Fruit fly (Drosophila melanogaster) whole organism, wandering third instar larva: ENCODE data around the gene PTPMT1.

Experiments used
- Abd-B ChIP-seq: fragments of >200 bp; optimal IDR thresholded peaks from 2 replicates; lab custom pipeline; 2017; ENCODE audit warnings: missing biosample characterization, missing genetic modification characterization
- CG32264 ChIP-seq: fragments of 200-800 bp; sonication (Bioruptor generic); optimal IDR thresholded peaks from 2 replicates; lab custom pipeline; 2016; ENCODE audit warnings: missing biosample characterization, missing genetic modification characterization
- CG9705 ChIP-seq: fragments of 200-800 bp; sonication (Bioruptor generic); optimal IDR thresholded peaks from 2 replicates; lab custom pipeline; 2018; ENCODE audit warnings: missing biosample characterization, mild to moderate bottlenecking, missing genetic modification characterization
- CrebA ChIP-seq: fragments of 200-800 bp; sonication (Bioruptor generic); optimal IDR thresholded peaks from 2 replicates; lab custom pipeline; 2016; ENCODE audit warnings: missing biosample characterization, mild to moderate bottlenecking, missing genetic modification characterization, borderline replicate concordance
- Dfd ChIP-seq: fragments of >200 bp; optimal IDR thresholded peaks from 2 replicates; lab custom pipeline; 2017; ENCODE audit warnings: missing biosample characterization, missing genetic modification characterization
- Dif ChIP-seq: fragments of 200-275, 200-300 bp; sonication (Bioruptor generic); optimal IDR thresholded peaks from 2 replicates; lab custom pipeline; 2018; ENCODE audit warnings: missing biosample characterization, missing genetic modification characterization; ENCODE audit not compliant: partially characterized antibody
- GATAd ChIP-seq: sonication (Bioruptor generic); optimal IDR thresholded peaks from 2 replicates; lab custom pipeline; 2016; ENCODE audit warnings: missing biosample characterization, missing genetic modification characterization
- HLH106 ChIP-seq: fragments of 200-800 bp; optimal IDR thresholded peaks from 3 replicates; lab custom pipeline; 2019; ENCODE audit warnings: missing biosample characterization, mild to moderate bottlenecking, missing genetic modification characterization, moderate library complexity
- Hnf4 ChIP-seq: fragments of 200-800 bp; sonication (Bioruptor generic); optimal IDR thresholded peaks from 2 replicates; lab custom pipeline; 2016; ENCODE audit warnings: missing biosample characterization, mild to moderate bottlenecking, missing genetic modification characterization
- Hr78 ChIP-seq: fragments of >200 bp; optimal IDR thresholded peaks from 2 replicates; lab custom pipeline; 2017; ENCODE audit warnings: missing biosample characterization, missing genetic modification characterization
- Hr83 ChIP-seq: fragments of 200-300 bp; sonication (Bioruptor generic); optimal IDR thresholded peaks from 2 replicates; lab custom pipeline; 2016; ENCODE audit warnings: missing biosample characterization, mild to moderate bottlenecking, missing genetic modification characterization, moderate library complexity; ENCODE audit not compliant: poor library complexity, severe bottlenecking
- Jra ChIP-seq: sonication (Bioruptor generic); optimal IDR thresholded peaks from 2 replicates; lab custom pipeline; 2016; ENCODE audit warnings: missing biosample characterization, missing genetic modification characterization
- Mio ChIP-seq: sonication (Bioruptor generic); optimal IDR thresholded peaks from 2 replicates; lab custom pipeline; 2016; ENCODE audit warnings: missing biosample characterization, missing genetic modification characterization
- Myc ChIP-seq: fragments of >200 bp; optimal IDR thresholded peaks from 2 replicates; lab custom pipeline; 2017
- N ChIP-seq: fragments of >200 bp; optimal IDR thresholded peaks from 2 replicates; lab custom pipeline; 2018; ENCODE audit warnings: missing biosample characterization, missing external identifiers, missing genetic modification characterization
- OdsH ChIP-seq: fragments of 200-800 bp; sonication (Bioruptor generic); optimal IDR thresholded peaks from 2 replicates; lab custom pipeline; 2016; ENCODE audit warnings: missing biosample characterization, mild to moderate bottlenecking, missing genetic modification characterization
- Rel ChIP-seq, 2 experiments: fragments of 200-800 bp; sonication (Bioruptor generic) in 1 of 2; optimal IDR thresholded peaks; 2 replicates in 1 of 2; 3 replicates in 1 of 2; lab custom pipeline; 2016 to 2019; ENCODE audit warnings: mild to moderate bottlenecking in 2 of 2, missing biosample characterization in 2 of 2, missing genetic modification characterization in 2 of 2, moderate library complexity in 1 of 2
- Sp1 ChIP-seq: fragments of 200-800 bp; sonication (Bioruptor generic); optimal IDR thresholded peaks from 3 replicates; lab custom pipeline; 2019; ENCODE audit warnings: missing biosample characterization, mild to moderate bottlenecking, missing genetic modification characterization, moderate library complexity
- Vsx2 ChIP-seq: fragments of 200-300, 225-300 bp; sonication (Bioruptor generic); optimal IDR thresholded peaks from 2 replicates; lab custom pipeline; 2018; ENCODE audit warnings: missing biosample characterization, missing genetic modification characterization; ENCODE audit not compliant: partially characterized antibody
- br ChIP-seq: fragments of 200-800 bp; sonication (Bioruptor generic); optimal IDR thresholded peaks from 2 replicates; lab custom pipeline; 2016; ENCODE audit warnings: missing biosample characterization, missing genetic modification characterization
- brk ChIP-seq: fragments of 200-800 bp; sonication (Bioruptor generic); optimal IDR thresholded peaks from 2 replicates; lab custom pipeline; 2016; ENCODE audit warnings: missing biosample characterization, mild to moderate bottlenecking, missing genetic modification characterization
- dl ChIP-seq, 2 experiments: fragments of 175-275, 200-275 bp in 1 of 2; fragments of 200-275 bp in 1 of 2; sonication (Bioruptor generic); optimal IDR thresholded peaks; lab custom pipeline; 2018; ENCODE audit warnings: mild to moderate bottlenecking in 2 of 2, missing biosample characterization in 2 of 2, missing genetic modification characterization in 2 of 2, moderate library complexity in 2 of 2; ENCODE audit not compliant: partially characterized antibody in 2 of 2, insufficient read depth in 1 of 2
- dmrt93B ChIP-seq: fragments of 200-800 bp; sonication (Bioruptor generic); optimal IDR thresholded peaks from 2 replicates; lab custom pipeline; 2018; ENCODE audit warnings: missing biosample characterization, mild to moderate bottlenecking, missing genetic modification characterization
- dsf ChIP-seq: sonication (Bioruptor generic); optimal IDR thresholded peaks from 2 replicates; lab custom pipeline; 2016; ENCODE audit warnings: missing biosample characterization, missing genetic modification characterization, borderline replicate concordance
- ey ChIP-seq: fragments of 200-800 bp; sonication (Bioruptor generic); optimal IDR thresholded peaks from 2 replicates; lab custom pipeline; 2016; ENCODE audit warnings: missing biosample characterization, missing genetic modification characterization
- foxo ChIP-seq, 2 experiments: fragments of 200-800 bp; sonication (Bioruptor generic); optimal IDR thresholded peaks; 2 replicates in 1 of 2; 3 replicates in 1 of 2; lab custom pipeline; 2016 to 2017; ENCODE audit warnings: missing biosample characterization in 2 of 2, missing genetic modification characterization in 2 of 2
- fru ChIP-seq: fragments of 200-800 bp; sonication (Bioruptor generic); optimal IDR thresholded peaks from 3 replicates; lab custom pipeline; 2016; ENCODE audit warnings: missing biosample characterization, mild to moderate bottlenecking, missing genetic modification characterization
- h ChIP-seq: fragments of 200-800 bp; sonication (Bioruptor generic); optimal IDR thresholded peaks from 3 replicates; lab custom pipeline; 2016; ENCODE audit warnings: missing biosample characterization, mild to moderate bottlenecking, missing genetic modification characterization
- jim ChIP-seq: fragments of 175-275, 200-325 bp; sonication (Bioruptor generic); optimal IDR thresholded peaks from 2 replicates; lab custom pipeline; 2016; ENCODE audit warnings: missing biosample characterization, mild to moderate bottlenecking, missing genetic modification characterization
- lola ChIP-seq: fragments of >200 bp; optimal IDR thresholded peaks from 2 replicates; lab custom pipeline; 2017; ENCODE audit warnings: missing biosample characterization, missing genetic modification characterization
- pan ChIP-seq: fragments of >200 bp; optimal IDR thresholded peaks from 2 replicates; lab custom pipeline; 2017
- psq ChIP-seq: fragments of 200-800 bp; sonication (Bioruptor generic); optimal IDR thresholded peaks from 3 replicates; lab custom pipeline; 2017; ENCODE audit warnings: missing biosample characterization, mild to moderate bottlenecking, missing genetic modification characterization, moderate library complexity
- rgr ChIP-seq: fragments of 200-800 bp; sonication (Bioruptor generic); optimal IDR thresholded peaks from 3 replicates; lab custom pipeline; 2016; ENCODE audit warnings: missing biosample characterization, mild to moderate bottlenecking, missing genetic modification characterization
- sage ChIP-seq: fragments of 200-800 bp; sonication (Bioruptor generic); optimal IDR thresholded peaks from 2 replicates; lab custom pipeline; 2016; ENCODE audit warnings: missing biosample characterization, mild to moderate bottlenecking, missing genetic modification characterization
- sv ChIP-seq: fragments of 200-800 bp; sonication (Bioruptor generic); optimal IDR thresholded peaks from 3 replicates; lab custom pipeline; 2016; ENCODE audit warnings: missing biosample characterization, missing genetic modification characterization
- tai ChIP-seq: sonication (Bioruptor generic); optimal IDR thresholded peaks from 2 replicates; lab custom pipeline; 2016; ENCODE audit warnings: missing biosample characterization, missing genetic modification characterization
- usp ChIP-seq: fragments of >200 bp; optimal IDR thresholded peaks from 2 replicates; lab custom pipeline; 2017; ENCODE audit warnings: missing biosample characterization, missing genetic modification characterization
- woc ChIP-seq: sonication (Bioruptor generic); optimal IDR thresholded peaks from 2 replicates; lab custom pipeline; 2016; ENCODE audit warnings: missing biosample characterization, mild to moderate bottlenecking, missing genetic modification characterization

Gene PTPMT1

DNA sequence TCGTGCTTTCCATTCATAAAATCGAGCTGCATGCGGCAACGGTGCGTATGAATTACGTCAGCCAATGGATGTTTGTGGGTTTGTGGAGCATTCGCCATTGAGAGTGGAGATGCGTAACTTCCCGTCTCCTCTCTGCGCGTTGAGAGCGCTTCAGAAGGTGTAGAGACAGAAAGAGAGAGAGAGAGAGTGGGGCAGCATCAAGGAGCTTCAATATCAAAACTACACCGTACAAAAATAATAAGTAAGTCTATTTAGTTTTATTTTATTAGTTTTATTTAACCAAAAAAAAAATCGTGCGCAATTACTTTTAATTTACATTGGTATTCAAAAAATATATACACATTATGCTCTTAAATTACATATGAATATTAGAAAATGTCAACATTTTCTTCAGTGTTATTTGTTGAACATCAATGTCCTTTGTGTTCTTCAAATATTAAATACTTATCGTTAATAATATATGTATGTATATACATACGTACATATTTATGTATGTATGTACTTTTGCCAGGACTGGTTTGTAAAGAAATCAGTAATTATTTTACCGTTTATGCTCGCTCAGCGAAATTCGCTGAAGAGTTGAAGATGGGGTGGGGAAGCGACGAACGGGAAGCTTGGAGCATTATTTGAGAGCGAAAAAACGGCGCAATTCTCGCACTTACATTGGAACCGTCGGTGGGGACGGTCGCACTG, 35.3 kb upstream of the PTPMT1 start, which contains the start of gene CG10365:
TSS of gene CG10365 (plus strand) at position 652 of the 693 bp plus-strand sequence.
- TF ChIP-seq Abd-B (GFP tag; lab: Kevin White, UChicago), result no peak
- peak; percentile 91 for TF ChIP-seq OdsH (GFP tag; lab: Kevin White, UChicago)
- no peak for TF ChIP-seq sage (GFP tag; lab: Kevin White, UChicago)
- peak; percentile 85 for TF ChIP-seq psq (GFP tag; lab: Kevin White, UChicago)
- TF ChIP-seq ey, result peak; percentile 43
- no peak for TF ChIP-seq CG32264 (GFP tag; lab: Kevin White, UChicago)
- peak; percentile 69 for TF ChIP-seq brk (GFP tag; lab: Kevin White, UChicago)
- peak; percentile 35 for TF ChIP-seq dmrt93B (GFP tag; lab: Kevin White, UChicago)
- TF ChIP-seq dl (GFP tag; optimal IDR thresholded peaks at IDR 0.05; lab: Kevin White, UChicago; ENCODE audit: insufficient read depth in 1 of 2, partially characterized antibody in 2 of 2), result peak; percentile 50 to 80
- TF ChIP-seq Rel (GFP tag; optimal IDR thresholded peaks at IDR 0.05; lab: Kevin White, UChicago), result no peak
- TF ChIP-seq Rel (tag; optimal IDR thresholded peaks at IDR 0.05; lab: Kevin White, UChicago), result peak; percentile 2
- TF ChIP-seq fru (GFP tag; lab: Kevin White, UChicago), result peak; percentile 81
- peak; percentile 18 for TF ChIP-seq Vsx2 (GFP tag; lab: Kevin White, UChicago)
- TF ChIP-seq woc, result peak; percentile 53
- TF ChIP-seq h, result peak; percentile 76
- TF ChIP-seq HLH106, result peak; percentile 76
- TF ChIP-seq tai, result peak; percentile 7
- no peak for TF ChIP-seq Myc (lab: Kevin White, UChicago)
- no peak for TF ChIP-seq Hr78 (GFP tag; lab: Kevin White, UChicago)
- no peak for TF ChIP-seq usp (GFP tag; lab: Kevin White, UChicago)
- TF ChIP-seq Sp1 (GFP tag; lab: Kevin White, UChicago), result peak; percentile 93
- TF ChIP-seq rgr (GFP tag; lab: Kevin White, UChicago), result peak; percentile 85
- no peak for TF ChIP-seq Mio
- TF ChIP-seq lola, result no peak
- peak; percentile 88 for TF ChIP-seq Dif (GFP tag; lab: Kevin White, UChicago)
- TF ChIP-seq foxo (GFP tag; optimal IDR thresholded peaks at IDR 0.05; lab: Kevin White, UChicago), result peak in 1 of 2 experiments; percentile 91
- TF ChIP-seq br (GFP tag; lab: Kevin White, UChicago), result no peak
- TF ChIP-seq Hnf4 (GFP tag; lab: Kevin White, UChicago), result peak; percentile 52
- peak; percentile 21 for TF ChIP-seq CG9705 (GFP tag; lab: Kevin White, UChicago)

DNA sequence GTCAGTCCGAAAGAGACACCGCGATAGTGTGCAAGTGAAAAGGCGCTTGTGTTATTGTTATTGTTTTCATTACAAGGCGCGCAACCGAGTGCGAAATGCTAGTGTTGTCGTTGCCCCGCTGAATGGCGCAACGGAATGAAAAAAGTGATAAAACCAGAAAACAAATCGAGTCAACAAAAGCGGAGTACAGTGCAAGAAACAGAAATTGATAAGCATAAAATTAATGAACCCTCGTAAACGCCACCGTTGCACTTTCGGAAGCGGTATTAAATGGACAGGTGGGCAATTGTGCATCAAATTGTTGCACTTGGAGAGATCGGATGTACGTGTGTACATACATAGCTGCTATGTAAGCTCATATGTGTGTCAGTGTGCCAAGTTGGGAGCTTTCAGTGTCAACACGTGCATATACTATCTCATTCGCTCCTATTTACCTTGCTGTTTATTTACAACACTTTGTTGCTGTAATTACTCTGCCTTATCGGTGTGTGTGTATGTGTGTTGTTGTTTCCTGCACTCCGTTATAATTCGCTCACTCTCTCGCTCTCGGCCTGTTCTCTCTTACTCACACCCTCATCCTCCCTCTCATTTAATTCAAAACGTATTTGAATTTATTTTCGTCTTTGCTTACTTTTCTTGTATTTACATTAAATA, 34.6 kb upstream of the PTPMT1 start:
- no peak for TF ChIP-seq Myc (lab: Kevin White, UChicago)
- TF ChIP-seq Hnf4 (GFP tag; lab: Kevin White, UChicago), result no peak
- TF ChIP-seq CrebA, result no peak
- TF ChIP-seq Abd-B (GFP tag; lab: Kevin White, UChicago), result no peak
- no peak for TF ChIP-seq sv
- no peak for TF ChIP-seq dmrt93B (GFP tag; lab: Kevin White, UChicago)
- TF ChIP-seq Mio, result no peak
- no peak for TF ChIP-seq woc
- no peak for TF ChIP-seq OdsH (GFP tag; lab: Kevin White, UChicago)
- TF ChIP-seq Hr83 (GFP tag; lab: Kevin White, UChicago), result peak; percentile 70
- peak; percentile 45 for TF ChIP-seq h
- TF ChIP-seq rgr (GFP tag; lab: Kevin White, UChicago), result peak; percentile 15
- no peak for TF ChIP-seq jim (GFP tag; lab: Kevin White, UChicago)
- no peak for TF ChIP-seq GATAd
- TF ChIP-seq brk (GFP tag; lab: Kevin White, UChicago), result no peak
- TF ChIP-seq lola, result no peak
- TF ChIP-seq CG9705 (GFP tag; lab: Kevin White, UChicago), result no peak
- no peak for TF ChIP-seq N
- TF ChIP-seq br (GFP tag; lab: Kevin White, UChicago), result peak; percentile 11
- no peak for TF ChIP-seq Vsx2 (GFP tag; lab: Kevin White, UChicago)
- TF ChIP-seq pan (lab: Kevin White, UChicago), result no peak
- peak; percentile 22 to 38 for TF ChIP-seq dl (GFP tag; optimal IDR thresholded peaks at IDR 0.05; lab: Kevin White, UChicago; ENCODE audit: insufficient read depth in 1 of 2, partially characterized antibody in 2 of 2)
- TF ChIP-seq Rel (GFP tag; optimal IDR thresholded peaks at IDR 0.05; lab: Kevin White, UChicago), result no peak
- no peak for TF ChIP-seq Rel (tag; optimal IDR thresholded peaks at IDR 0.05; lab: Kevin White, UChicago)
- peak; percentile 34 for TF ChIP-seq sage (GFP tag; lab: Kevin White, UChicago)
- no peak for TF ChIP-seq Dfd
- TF ChIP-seq fru (GFP tag; lab: Kevin White, UChicago), result peak; percentile 24
- peak; percentile 74 for TF ChIP-seq Dif (GFP tag; lab: Kevin White, UChicago)
- peak; percentile 2 for TF ChIP-seq Sp1 (GFP tag; lab: Kevin White, UChicago)
- TF ChIP-seq dsf (GFP tag; lab: Kevin White, UChicago), result no peak
- TF ChIP-seq HLH106, result peak; percentile 10
- peak; percentile 17 for TF ChIP-seq Jra (GFP tag; lab: Kevin White, UChicago)
- TF ChIP-seq tai, result peak; percentile 51
- no peak for TF ChIP-seq psq (GFP tag; lab: Kevin White, UChicago)
- no peak for TF ChIP-seq CG32264 (GFP tag; lab: Kevin White, UChicago)
- TF ChIP-seq ey, result no peak
- no peak for TF ChIP-seq usp (GFP tag; lab: Kevin White, UChicago)
- TF ChIP-seq foxo (GFP tag; optimal IDR thresholded peaks at IDR 0.05; lab: Kevin White, UChicago), result peak in 1 of 2 experiments; percentile 51
